Fruit fly (Drosophila melanogaster) whole organism, embryonic: ENCODE measurements around the gene CG14830.

Experiments used
- Ada2b ChIP-seq: fragments of 200-800 bp; sonication (Bioruptor generic); IDR thresholded peaks from 2 replicates; pipeline ENCODE4 v1.3.6; 2022; ENCODE audit warnings: missing biosample characterization, missing genetic modification characterization
- Antp ChIP-seq: fragments of 200-800 bp; sonication (Bioruptor generic); optimal IDR thresholded peaks from 3 replicates; lab custom pipeline; 2016; ENCODE audit warnings: missing biosample characterization, missing genetic modification characterization
- CG10147 ChIP-seq: fragments of 200-800 bp; sonication (Bioruptor generic); optimal IDR thresholded peaks from 2 replicates; lab custom pipeline; 2019; ENCODE audit warnings: missing biosample characterization, mild to moderate bottlenecking, missing genetic modification characterization, moderate library complexity
- CG10321 ChIP-seq: fragments of 200-800 bp; sonication (Bioruptor generic); IDR thresholded peaks from 2 replicates; pipeline ENCODE4 v1.3.6; 2022; ENCODE audit warnings: missing biosample characterization, missing genetic modification characterization
- CG10543 ChIP-seq: fragments of 200-800 bp; sonication (Bioruptor generic); optimal IDR thresholded peaks from 3 replicates; lab custom pipeline; 2017; ENCODE audit warnings: missing biosample characterization, mild to moderate bottlenecking, missing genetic modification characterization, moderate library complexity
- CG11398 ChIP-seq: fragments of 200-800 bp; sonication (Bioruptor generic); optimal IDR thresholded peaks from 2 replicates; lab custom pipeline; 2016; ENCODE audit warnings: missing biosample characterization, missing genetic modification characterization
- CG13296 ChIP-seq: fragments of 200-800 bp; sonication (Bioruptor generic); optimal IDR thresholded peaks from 3 replicates; lab custom pipeline; 2018; ENCODE audit warnings: missing biosample characterization, mild to moderate bottlenecking, missing genetic modification characterization
- CG13624 ChIP-seq: fragments of 200-800 bp; sonication (Bioruptor generic); optimal IDR thresholded peaks from 2 replicates; lab custom pipeline; 2016; ENCODE audit warnings: missing biosample characterization, missing genetic modification characterization
- CG16863 ChIP-seq: fragments of 200-800 bp; sonication (Bioruptor generic); optimal IDR thresholded peaks from 3 replicates; lab custom pipeline; 2016; ENCODE audit warnings: missing biosample characterization, missing genetic modification characterization
- CG17359 ChIP-seq: fragments of 200-800 bp; sonication (Bioruptor generic); optimal IDR thresholded peaks from 3 replicates; lab custom pipeline; 2018; ENCODE audit warnings: missing biosample characterization, mild to moderate bottlenecking, missing genetic modification characterization, moderate library complexity
- CG17612 ChIP-seq: fragments of 200-800 bp; sonication (Bioruptor generic); IDR thresholded peaks from 2 replicates; pipeline ENCODE4 v1.3.6; 2022; ENCODE audit warnings: missing biosample characterization, missing genetic modification characterization
- CG2712 ChIP-seq: fragments of 200-800 bp; optimal IDR thresholded peaks from 3 replicates; lab custom pipeline; 2019; ENCODE audit warnings: missing biosample characterization, mild to moderate bottlenecking, missing genetic modification characterization, moderate library complexity
- CG30403 ChIP-seq: fragments of 200-800 bp; sonication (Bioruptor generic); optimal IDR thresholded peaks from 3 replicates; lab custom pipeline; 2016; ENCODE audit warnings: missing biosample characterization, missing genetic modification characterization
- CG33557 ChIP-seq: fragments of 200-800 bp; sonication (Bioruptor generic); optimal IDR thresholded peaks from 2 replicates; lab custom pipeline; 2019; ENCODE audit warnings: missing biosample characterization, mild to moderate bottlenecking, missing genetic modification characterization, moderate library complexity
- CG4424 ChIP-seq: fragments of 200-800 bp; sonication (Bioruptor generic); optimal IDR thresholded peaks from 3 replicates; lab custom pipeline; 2016; ENCODE audit warnings: missing biosample characterization, missing genetic modification characterization
- CG4730 ChIP-seq: fragments of 200-800 bp; sonication (Bioruptor generic); IDR thresholded peaks from 2 replicates; pipeline ENCODE4 v1.3.6; 2022; ENCODE audit warnings: missing biosample characterization, missing genetic modification characterization
- CG6689 ChIP-seq: fragments of 200-800 bp; sonication (Bioruptor generic); IDR thresholded peaks from 2 replicates; pipeline ENCODE4 v1.3.6; 2022; ENCODE audit warnings: missing biosample characterization, missing genetic modification characterization
- CG8089 ChIP-seq: fragments of 200-800 bp; sonication (Bioruptor generic); optimal IDR thresholded peaks from 3 replicates; lab custom pipeline; 2016; ENCODE audit warnings: missing biosample characterization, missing genetic modification characterization
- CG8478 ChIP-seq: fragments of >200 bp; optimal IDR thresholded peaks from 2 replicates; lab custom pipeline; 2018
- CG9797 ChIP-seq: fragments of 200-800 bp; sonication (Bioruptor generic); optimal IDR thresholded peaks from 3 replicates; lab custom pipeline; 2018; ENCODE audit warnings: missing biosample characterization, mild to moderate bottlenecking, missing genetic modification characterization
- Dref ChIP-seq: fragments of 200-800 bp; sonication (Bioruptor generic); IDR thresholded peaks from 2 replicates; pipeline ENCODE4 v1.3.6; 2022; ENCODE audit warnings: missing biosample characterization, missing genetic modification characterization
- E2f1 ChIP-seq: fragments of 200-800 bp; sonication (Bioruptor generic); IDR thresholded peaks from 2 replicates; pipeline ENCODE4 v1.3.6; 2022; ENCODE audit warnings: missing biosample characterization, missing genetic modification characterization
- E2f2 ChIP-seq: fragments of 200-800 bp; sonication (Bioruptor generic); IDR thresholded peaks from 2 replicates; pipeline ENCODE4 v1.3.6; 2022; ENCODE audit warnings: missing biosample characterization, missing genetic modification characterization
- ERR ChIP-seq: fragments of 200-800 bp; sonication (Bioruptor generic); optimal IDR thresholded peaks from 2 replicates; lab custom pipeline; 2016; ENCODE audit warnings: missing biosample characterization, missing genetic modification characterization
- Gug ChIP-seq: fragments of 200-800 bp; sonication (Bioruptor generic); IDR thresholded peaks from 4 replicates; pipeline ENCODE4 v1.3.6; 2022; ENCODE audit warnings: missing biosample characterization, missing genetic modification characterization
- H2.0 ChIP-seq: fragments of 200-800 bp; sonication (Bioruptor generic); IDR thresholded peaks from 2 replicates; pipeline ENCODE4 v1.3.6; 2022; ENCODE audit warnings: missing biosample characterization, missing genetic modification characterization
- Hmr ChIP-seq: fragments of 200-800 bp; sonication (Bioruptor generic); optimal IDR thresholded peaks from 3 replicates; lab custom pipeline; 2017; ENCODE audit warnings: mild to moderate bottlenecking, missing biosample characterization, missing genetic modification reagents, missing genetic modification characterization
- MBD-R2 ChIP-seq: fragments of 200-800 bp; sonication (Bioruptor generic); IDR thresholded peaks from 2 replicates; pipeline ENCODE4 v1.3.6; 2022; ENCODE audit warnings: missing biosample characterization, missing genetic modification characterization
- MESR4 ChIP-seq: fragments of 200-800 bp; sonication (Bioruptor generic); optimal IDR thresholded peaks from 2 replicates; lab custom pipeline; 2018; ENCODE audit warnings: missing biosample characterization, mild to moderate bottlenecking, missing genetic modification characterization, moderate library complexity
- MTF-1 ChIP-seq: fragments of 200-800 bp; sonication (Bioruptor generic); optimal IDR thresholded peaks from 2 replicates; lab custom pipeline; 2018; ENCODE audit warnings: missing biosample characterization, mild to moderate bottlenecking, missing genetic modification characterization, borderline replicate concordance
- Nf-YA ChIP-seq: fragments of 200-800 bp; sonication (Bioruptor generic); IDR thresholded peaks from 2 replicates; pipeline ENCODE4 v1.3.6; 2022; ENCODE audit warnings: missing biosample characterization, missing genetic modification characterization
- Nf-YC ChIP-seq: fragments of 200-800 bp; optimal IDR thresholded peaks from 3 replicates; lab custom pipeline; 2019; ENCODE audit warnings: missing biosample characterization, mild to moderate bottlenecking, missing genetic modification characterization, moderate library complexity
- NfI ChIP-seq: fragments of 200-800 bp; sonication (Bioruptor generic); optimal IDR thresholded peaks from 3 replicates; lab custom pipeline; 2018; ENCODE audit warnings: missing biosample characterization, mild to moderate bottlenecking, missing genetic modification characterization, moderate library complexity
- Pdp1 ChIP-seq, 2 experiments: fragments of 200-800 bp; sonication (Bioruptor generic); optimal IDR thresholded peaks; 3 replicates each; lab custom pipeline; 2016; ENCODE audit warnings: missing biosample characterization in 2 of 2, missing genetic modification characterization in 2 of 2, mild to moderate bottlenecking in 1 of 2, moderate library complexity in 1 of 2
- chm ChIP-seq: fragments of 200-800 bp; sonication (Bioruptor generic); IDR thresholded peaks from 2 replicates; pipeline ENCODE4 v1.3.6; 2022; ENCODE audit warnings: missing biosample characterization, missing genetic modification characterization
- en ChIP-seq: fragments of 200-800 bp; sonication (Bioruptor generic); optimal IDR thresholded peaks from 2 replicates; lab custom pipeline; 2016; ENCODE audit warnings: missing biosample characterization, missing genetic modification characterization
- gfzf ChIP-seq: fragments of 200-800 bp; sonication (Bioruptor generic); optimal IDR thresholded peaks from 2 replicates; lab custom pipeline; 2016; ENCODE audit warnings: missing biosample characterization, mild to moderate bottlenecking, missing genetic modification characterization, moderate library complexity
- kni ChIP-seq: fragments of 200-800 bp; sonication (Bioruptor generic); optimal IDR thresholded peaks from 3 replicates; lab custom pipeline; 2017; ENCODE audit warnings: mild to moderate bottlenecking, missing biosample characterization, missing genetic modification reagents, missing genetic modification characterization
- knrl ChIP-seq: fragments of 200-800 bp; sonication (Bioruptor generic); IDR thresholded peaks from 3 replicates; pipeline ENCODE4 v1.3.6; 2022; ENCODE audit warnings: missing biosample characterization, missing genetic modification characterization; ENCODE audit not compliant: partially characterized antibody
- onecut ChIP-seq: fragments of 200-800 bp; sonication (Bioruptor generic); IDR thresholded peaks from 2 replicates; pipeline ENCODE4 v1.3.6; 2022; ENCODE audit warnings: missing biosample characterization, missing genetic modification characterization
- pfk ChIP-seq: fragments of 200-800 bp; sonication (Bioruptor generic); optimal IDR thresholded peaks from 2 replicates; lab custom pipeline; 2018; ENCODE audit warnings: missing biosample characterization, mild to moderate bottlenecking, missing genetic modification characterization, moderate library complexity
- pho ChIP-seq: fragments of 200-800 bp; sonication (Bioruptor generic); optimal IDR thresholded peaks from 2 replicates; lab custom pipeline; 2016; ENCODE audit warnings: missing biosample characterization, missing genetic modification characterization
- pros ChIP-seq: fragments of 200-800 bp; sonication (Bioruptor generic); optimal IDR thresholded peaks from 3 replicates; lab custom pipeline; 2019; ENCODE audit warnings: missing biosample characterization, mild to moderate bottlenecking, missing genetic modification characterization, moderate library complexity
- salm ChIP-seq: fragments of 200-800 bp; sonication (Bioruptor generic); optimal IDR thresholded peaks from 2 replicates; lab custom pipeline; 2018; ENCODE audit warnings: missing biosample characterization, mild to moderate bottlenecking, missing genetic modification characterization
- stwl ChIP-seq: fragments of 200-800 bp; sonication (Bioruptor generic); optimal IDR thresholded peaks from 3 replicates; lab custom pipeline; 2018; ENCODE audit warnings: missing biosample characterization, mild to moderate bottlenecking, missing genetic modification characterization, moderate library complexity
- toy ChIP-seq: fragments of 200-800 bp; sonication (Bioruptor generic); IDR thresholded peaks from 2 replicates; pipeline ENCODE4 v1.3.6; 2022; ENCODE audit warnings: missing biosample characterization, missing genetic modification characterization
- tx ChIP-seq: fragments of 200-800 bp; sonication (Bioruptor generic); optimal IDR thresholded peaks from 2 replicates; lab custom pipeline; 2016; ENCODE audit warnings: missing biosample characterization, missing genetic modification characterization
- wor ChIP-seq: fragments of 200-800 bp; sonication (Bioruptor generic); IDR thresholded peaks from 2 replicates; pipeline ENCODE4 v1.3.6; 2022; ENCODE audit warnings: missing biosample characterization, missing genetic modification characterization

CG14830 gene

dm6 chr3L:7241217-7241859 lies 22.4 kb downstream of the CG14830 start, which contains the start of the genes RpL18 and Neos (continued):
- TF ChIP-seq CG13296 (GFP tag; lab: Kevin White, UChicago) (peak; percentile 91), H2.0 (GFP tag; lab: Robert Waterston, UW) (peak; percentile 26; the same call in 1 of the 2 replicates), salm (tag; lab: Kevin White, UChicago) (peak; percentile 62), onecut (peak; percentile 77), CG10147 (GFP tag; lab: Kevin White, UChicago) (peak; percentile 50), MESR4 (GFP tag; lab: Kevin White, UChicago) (peak; percentile 98), Hmr (GFP tag; lab: Kevin White, UChicago) (peak; percentile 90), CG4730 (GFP tag; lab: Robert Waterston, UW) (peak; percentile 23; the same call in 1 of the 2 replicates), Nf-YC (tag; lab: Kevin White, UChicago) (peak; percentile 62), CG13624 (GFP tag; lab: Kevin White, UChicago) (peak; percentile 77)

- TF ChIP-seq chm (GFP tag; lab: Robert Waterston, UW) (no peak), CG17612 (GFP tag; lab: Robert Waterston, UW) (no peak), Gug (GFP tag; lab: Robert Waterston, UW) (no peak), wor (GFP tag; lab: Robert Waterston, UW) (no peak), stwl (peak; percentile 86), ERR (GFP tag; lab: Kevin White, UChicago) (no peak), pho (GFP tag; lab: Kevin White, UChicago) (no peak), kni (GFP tag; lab: Kevin White, UChicago) (no peak), Nf-YA (GFP tag; lab: Robert Waterston, UW) (no peak), E2f1 (GFP tag; lab: Robert Waterston, UW) (no peak), knrl (GFP tag; lab: Robert Waterston, UW) (no peak), CG30403 (GFP tag; lab: Kevin White, UChicago) (no peak), CG2712 (no peak), E2f2 (GFP tag; lab: Robert Waterston, UW) (peak; percentile 65; the same call in 1 of the 2 replicates), CG4424 (GFP tag; lab: Kevin White, UChicago) (no peak), CG8089 (GFP tag; lab: Kevin White, UChicago) (no peak), Pdp1 (GFP tag; optimal IDR thresholded peaks at IDR 0.05; lab: Kevin White, UChicago) (peak in 1 of 2 experiments; percentile 66), en (GFP tag; lab: Kevin White, UChicago) (no peak), pfk (GFP tag; lab: Kevin White, UChicago) (no peak), CG6689 (no peak), gfzf (GFP tag; lab: Kevin White, UChicago) (peak; percentile 71), Ada2b (GFP tag; lab: Robert Waterston, UW) (no peak), toy (no peak), CG11398 (GFP tag; lab: Kevin White, UChicago) (no peak), CG9797 (GFP tag; lab: Kevin White, UChicago) (peak; percentile 60), MTF-1 (GFP tag; lab: Kevin White, UChicago) (no peak), CG33557 (GFP tag; lab: Kevin White, UChicago) (no peak), CG10321 (GFP tag; lab: Robert Waterston, UW) (no peak), Antp (GFP tag; lab: Kevin White, UChicago) (no peak), Dref (GFP tag; lab: Robert Waterston, UW) (no peak), NfI (GFP tag; lab: Kevin White, UChicago) (no peak), CG8478 (lab: Kevin White, UChicago) (no peak), pros (GFP tag; lab: Kevin White, UChicago) (no peak), CG16863 (GFP tag; lab: Kevin White, UChicago) (no peak), tx (no peak), CG17359 (no peak), MBD-R2 (GFP tag; lab: Robert Waterston, UW) (peak; percentile 59), CG10543 (GFP tag; lab: Kevin White, UChicago) (no peak), CG13296 (GFP tag; lab: Kevin White, UChicago) (no peak)
Observed at dm6 chr3L:7238072-7238759, 25.5 kb downstream of the CG14830 start, which contains the start of the genes CG14829 and BHD. CG14829 (minus strand) TSS chr3L:7238122. BHD (plus strand) TSS chr3L:7238542.
